Fruit fly (Drosophila melanogaster): Measurements from ENCODE around the gene alpha-Man-IIa.

Gene alpha-Man-IIa

dm6 chr3R:9404104-9404512 lies 8.2 kb upstream of the alpha-Man-IIa start, which contains the start of the genes CG9356, BBIP1 and CG8135 (continued):
- TF ChIP-seq z (GFP tag; IDR thresholded peaks at IDR 0.05): no peak
- TF ChIP-seq Ptx1 (GFP tag; IDR thresholded peaks at IDR 0.05): peak; percentile 71
- peak; percentile 63 for TF ChIP-seq Atf3 (GFP tag; optimal IDR thresholded peaks at IDR 0.05)
- no peak for TF ChIP-seq Sox100B (GFP tag; optimal IDR thresholded peaks at IDR 0.05)
- TF ChIP-seq ci (GFP tag; IDR thresholded peaks at IDR 0.05): peak; percentile 73; the same call in 1 of the 3 replicates
- peak; percentile 84 for TF ChIP-seq CG30403 (GFP tag; optimal IDR thresholded peaks at IDR 0.05)
- TF ChIP-seq wor (GFP tag; IDR thresholded peaks at IDR 0.05): peak; percentile 35; the same call in 1 of the 2 replicates
- peak; percentile 72 for TF ChIP-seq CG13775 (GFP tag; optimal IDR thresholded peaks at IDR 0.05)
- peak; percentile 88 for TF ChIP-seq CG2120 (GFP tag; optimal IDR thresholded peaks at IDR 0.05)
- peak; percentile 85 for TF ChIP-seq CG8944 (GFP tag; optimal IDR thresholded peaks at IDR 0.05)
- TF ChIP-seq NC2β (GFP tag; optimal IDR thresholded peaks at IDR 0.05): peak; percentile 88
- TF ChIP-seq CG10431 (GFP tag; optimal IDR thresholded peaks at IDR 0.05): no peak
- TF ChIP-seq CG31224 (GFP tag; IDR thresholded peaks at IDR 0.05): peak; percentile 18; the same call in 1 of the 2 replicates
- TF ChIP-seq sisA (GFP tag; IDR thresholded peaks at IDR 0.05): peak; percentile 71
- TF ChIP-seq CG10565 (GFP tag; optimal IDR thresholded peaks at IDR 0.05): no peak
- TF ChIP-seq ro (GFP tag; IDR thresholded peaks at IDR 0.05): no peak
- TF ChIP-seq HLH4C (GFP tag; IDR thresholded peaks at IDR 0.05; ENCODE audit: partially characterized antibody): no peak
- peak; percentile 53 for TF ChIP-seq CG8089 (GFP tag; optimal IDR thresholded peaks at IDR 0.05)
- TF ChIP-seq bsh (GFP tag; optimal IDR thresholded peaks at IDR 0.05): peak in 1 of 2 experiments; percentile 67
- TF ChIP-seq Camta (GFP tag; optimal IDR thresholded peaks at IDR 0.05): peak; percentile 71
- no peak for TF ChIP-seq zf30C (GFP tag; optimal IDR thresholded peaks at IDR 0.05)
- TF ChIP-seq p53 (GFP tag; optimal IDR thresholded peaks at IDR 0.05): peak; percentile 60
- TF ChIP-seq mirr (GFP tag; optimal IDR thresholded peaks at IDR 0.05): peak; percentile 70
- TF ChIP-seq sens (GFP tag): peak; percentile 98
- TF ChIP-seq dm (GFP tag; optimal IDR thresholded peaks at IDR 0.05): peak; percentile 73
- TF ChIP-seq CG17328 (GFP tag; IDR thresholded peaks at IDR 0.05): peak; percentile 64
- no peak for TF ChIP-seq CG10147 (GFP tag; optimal IDR thresholded peaks at IDR 0.05)
- TF ChIP-seq HHEX (GFP tag; optimal IDR thresholded peaks at IDR 0.05): peak; percentile 59
- peak; percentile 69 for TF ChIP-seq vfl (GFP tag; optimal IDR thresholded peaks at IDR 0.05)
- TF ChIP-seq NFAT (GFP tag; IDR thresholded peaks at IDR 0.05): peak; percentile 24; the same call in 1 of the 2 replicates
- no peak for TF ChIP-seq mld (GFP tag; IDR thresholded peaks at IDR 0.05; ENCODE audit: partially characterized antibody)
- peak; percentile 35; the same call in 2 of the 4 replicates for TF ChIP-seq Gug (GFP tag; IDR thresholded peaks at IDR 0.05)
- TF ChIP-seq CG15479 (GFP tag; optimal IDR thresholded peaks at IDR 0.05): no peak
- peak; percentile 61 for TF ChIP-seq Nf-YB (GFP tag; optimal IDR thresholded peaks at IDR 0.05)
- TF ChIP-seq chif (GFP tag; optimal IDR thresholded peaks at IDR 0.05): peak; percentile 81 to 83
- TF ChIP-seq row (GFP tag; IDR thresholded peaks at IDR 0.05): peak; percentile 67
- peak; percentile 74 for TF ChIP-seq Bdp1 (GFP tag; optimal IDR thresholded peaks at IDR 0.05)
- TF ChIP-seq tap (tag; optimal IDR thresholded peaks at IDR 0.05): peak; percentile 26
- peak; percentile 56 for TF ChIP-seq lmd (GFP tag; IDR thresholded peaks at IDR 0.05)
- TF ChIP-seq Fer3 (tag; optimal IDR thresholded peaks at IDR 0.05): peak; percentile 64
- TF ChIP-seq h (optimal IDR thresholded peaks at IDR 0.05): no peak
- peak; percentile 45 for TF ChIP-seq CG3838 (GFP tag; optimal IDR thresholded peaks at IDR 0.05)
- TF ChIP-seq cad (GFP tag; optimal IDR thresholded peaks at IDR 0.05): no peak
- TF ChIP-seq Deaf1 (tag; optimal IDR thresholded peaks at IDR 0.05): no peak
- TF ChIP-seq corto (GFP tag; optimal IDR thresholded peaks at IDR 0.05): no peak
- TF ChIP-seq Rx (GFP tag; IDR thresholded peaks at IDR 0.05): peak; percentile 71
- no peak for TF ChIP-seq Usf (GFP tag; optimal IDR thresholded peaks at IDR 0.05)
- TF ChIP-seq CG12391 (tag; optimal IDR thresholded peaks at IDR 0.05): peak; percentile 87
- TF ChIP-seq CG30020 (tag; optimal IDR thresholded peaks at IDR 0.05): peak; percentile 59
- TF ChIP-seq fd3F (GFP tag; optimal IDR thresholded peaks at IDR 0.05): peak; percentile 29
- peak; percentile 73 for TF ChIP-seq E2f2 (GFP tag; IDR thresholded peaks at IDR 0.05)
- TF ChIP-seq CG6272 (GFP tag; IDR thresholded peaks at IDR 0.05): peak; percentile 38; the same call in 1 of the 2 replicates
